Worm (Caenorhabditis elegans): Measurements from ENCODE around the gene T03G11.10.

DNA sequence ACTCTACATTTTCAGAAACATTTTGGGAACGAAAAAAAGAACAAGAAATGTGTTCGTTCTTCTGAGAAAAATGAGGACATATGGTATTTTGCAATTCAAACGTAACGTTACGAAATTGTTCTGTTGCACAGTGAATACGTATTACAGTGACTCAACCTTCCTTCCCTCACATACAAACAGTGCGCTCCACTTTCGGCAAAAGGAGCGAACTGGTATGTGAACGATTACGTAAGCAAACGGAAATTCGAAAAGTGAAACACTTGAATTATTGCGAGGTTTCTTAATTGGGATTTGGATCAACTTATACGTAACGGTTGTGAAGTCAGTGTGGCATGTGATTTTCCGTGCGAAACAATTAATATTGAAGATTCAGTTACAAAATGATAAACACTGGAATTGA, 50.2 kb downstream of the T03G11.10 start:
- TF ChIP-seq nhr-42 (GFP tag; IDR thresholded peaks at IDR 0.05) (no peak), tra-1 (GFP tag; IDR thresholded peaks at IDR 0.05) (0 out of 2 replicates have a peak, but pooled peaks have one; percentile 7), php-3 (GFP tag; IDR thresholded peaks at IDR 0.05) (no peak), nhr-237 (tag; optimal IDR thresholded peaks at IDR 0.05) (no peak)

Measured in whole organism, L4 larva.